Fruit fly (Drosophila melanogaster) whole organism, prepupa: ENCODE measurements around the gene CG33322.

Experiments
- Blimp-1 ChIP-seq: fragments of 200-800 bp; sonication (Bioruptor generic); optimal IDR thresholded peaks from 3 replicates; lab custom pipeline; 2017; ENCODE audit warnings: missing biosample characterization, missing genetic modification characterization, mild to moderate bottlenecking, moderate library complexity, missing genetic modification reagents
- CG10631 ChIP-seq: fragments of 200-800 bp; sonication (Bioruptor generic); optimal IDR thresholded peaks from 2 replicates; lab custom pipeline; 2016; ENCODE audit warnings: missing biosample characterization, missing genetic modification characterization
- CG10669 ChIP-seq: fragments of 200-800 bp; sonication (Bioruptor generic); optimal IDR thresholded peaks from 3 replicates; lab custom pipeline; 2018; ENCODE audit warnings: missing biosample characterization, mild to moderate bottlenecking, missing genetic modification characterization, moderate library complexity
- CG11294 ChIP-seq: fragments of 200-800 bp; sonication (Bioruptor generic); IDR thresholded peaks from 2 replicates; pipeline ENCODE4 v1.3.6; 2022; ENCODE audit warnings: missing biosample characterization, missing genetic modification characterization
- CG11762 ChIP-seq: fragments of 200-800 bp; sonication (Bioruptor generic); optimal IDR thresholded peaks from 3 replicates; lab custom pipeline; 2016; ENCODE audit warnings: missing biosample characterization, missing genetic modification characterization; ENCODE audit not compliant: insufficient read depth
- CG11902 ChIP-seq: fragments of 200-800 bp; sonication (Bioruptor generic); optimal IDR thresholded peaks from 3 replicates; lab custom pipeline; 2016; ENCODE audit warnings: missing biosample characterization, missing genetic modification characterization
- CG15336 ChIP-seq: fragments of 200-800 bp; sonication (Bioruptor generic); IDR thresholded peaks from 2 replicates; pipeline ENCODE4 v1.3.6; 2022; ENCODE audit warnings: missing biosample characterization, missing genetic modification characterization
- CG16779 ChIP-seq: fragments of 200-800 bp; sonication (Bioruptor generic); optimal IDR thresholded peaks from 3 replicates; lab custom pipeline; 2017; ENCODE audit warnings: missing biosample characterization, mild to moderate bottlenecking, missing genetic modification characterization
- CG3032 ChIP-seq: fragments of 200-800 bp; optimal IDR thresholded peaks from 2 replicates; lab custom pipeline; 2019; ENCODE audit warnings: missing biosample characterization, mild to moderate bottlenecking, missing genetic modification characterization, moderate library complexity
- CG32006 ChIP-seq: fragments of 200-800 bp; sonication (Bioruptor generic); optimal IDR thresholded peaks from 3 replicates; lab custom pipeline; 2017; ENCODE audit warnings: missing biosample characterization, mild to moderate bottlenecking, missing genetic modification characterization
- CG3919 ChIP-seq: fragments of 200-800 bp; sonication (Bioruptor generic); optimal IDR thresholded peaks from 3 replicates; lab custom pipeline; 2016; ENCODE audit warnings: missing biosample characterization, missing genetic modification characterization
- CG4318 ChIP-seq: fragments of 200-800 bp; sonication (Bioruptor generic); optimal IDR thresholded peaks from 3 replicates; lab custom pipeline; 2017; ENCODE audit warnings: missing biosample characterization, mild to moderate bottlenecking, missing genetic modification characterization
- CG6163 ChIP-seq: fragments of 200-800 bp; sonication (Bioruptor generic); IDR thresholded peaks from 3 replicates; pipeline ENCODE4 v1.3.6; 2022; ENCODE audit warnings: missing biosample characterization, missing genetic modification characterization
- CG6276 ChIP-seq: fragments of 200-800 bp; sonication (Bioruptor generic); optimal IDR thresholded peaks from 2 replicates; lab custom pipeline; 2017; ENCODE audit warnings: missing biosample characterization, mild to moderate bottlenecking, missing genetic modification characterization
- CG6792 ChIP-seq: fragments of 200-800 bp; sonication (Bioruptor generic); optimal IDR thresholded peaks from 3 replicates; lab custom pipeline; 2016; ENCODE audit warnings: missing biosample characterization, missing genetic modification characterization
- CG6808 ChIP-seq: fragments of 200-800 bp; sonication (Bioruptor generic); optimal IDR thresholded peaks from 3 replicates; lab custom pipeline; 2017; ENCODE audit warnings: missing biosample characterization, missing genetic modification characterization, mild to moderate bottlenecking, moderate library complexity, missing genetic modification reagents
- CG6854 ChIP-seq: fragments of 200-800 bp; sonication (Bioruptor generic); optimal IDR thresholded peaks from 2 replicates; lab custom pipeline; 2017; ENCODE audit warnings: missing biosample characterization, mild to moderate bottlenecking, missing genetic modification characterization
- CG7368 ChIP-seq: fragments of 200-800 bp; sonication (Bioruptor generic); optimal IDR thresholded peaks from 3 replicates; lab custom pipeline; 2016; ENCODE audit warnings: missing biosample characterization, missing genetic modification characterization
- CG8119 ChIP-seq: fragments of 200-800 bp; sonication (Bioruptor generic); IDR thresholded peaks from 3 replicates; pipeline ENCODE4 v1.3.6; 2022; ENCODE audit warnings: missing biosample characterization, missing genetic modification characterization
- CG8319 ChIP-seq: fragments of 200-800 bp; sonication (Bioruptor generic); optimal IDR thresholded peaks from 3 replicates; lab custom pipeline; 2016; ENCODE audit warnings: missing biosample characterization, missing genetic modification characterization
- CG8632 ChIP-seq: fragments of 200-800 bp; sonication (Bioruptor generic); optimal IDR thresholded peaks from 3 replicates; lab custom pipeline; 2016; ENCODE audit warnings: missing biosample characterization, missing genetic modification characterization
- CG9139 ChIP-seq: fragments of 200-800 bp; sonication (Bioruptor generic); optimal IDR thresholded peaks from 3 replicates; lab custom pipeline; 2017; ENCODE audit warnings: missing biosample characterization, mild to moderate bottlenecking, missing genetic modification characterization
- Eip75B ChIP-seq: fragments of 200-800 bp; sonication (Bioruptor generic); optimal IDR thresholded peaks from 3 replicates; lab custom pipeline; 2016; ENCODE audit warnings: missing biosample characterization, missing genetic modification characterization
- Eip78C ChIP-seq: fragments of 200-800 bp; sonication (Bioruptor generic); peaks from one replicate; lab custom pipeline; 2016; ENCODE audit warnings: missing biosample characterization, missing genetic modification characterization
- Eip93F ChIP-seq: fragments of 200-800 bp; sonication (Bioruptor generic); optimal IDR thresholded peaks from 2 replicates; lab custom pipeline; 2016; ENCODE audit warnings: missing biosample characterization, mild to moderate bottlenecking, missing genetic modification characterization
- Ets21C ChIP-seq: fragments of 200-800 bp; sonication (Bioruptor generic); optimal IDR thresholded peaks from 3 replicates; lab custom pipeline; 2016; ENCODE audit warnings: missing biosample characterization, missing genetic modification characterization
- Ets96B ChIP-seq: fragments of 200-800 bp; optimal IDR thresholded peaks from 2 replicates; lab custom pipeline; 2019; ENCODE audit warnings: missing biosample characterization, mild to moderate bottlenecking, missing genetic modification characterization, moderate library complexity
- Hr39 ChIP-seq: fragments of 200-800 bp; sonication (Bioruptor generic); optimal IDR thresholded peaks from 2 replicates; lab custom pipeline; 2016; ENCODE audit warnings: missing biosample characterization, missing genetic modification characterization
- Lpt ChIP-seq: fragments of 200-800 bp; sonication (Bioruptor generic); optimal IDR thresholded peaks from 3 replicates; lab custom pipeline; 2016; ENCODE audit warnings: missing biosample characterization, missing genetic modification characterization
- OdsH ChIP-seq: fragments of 200-800 bp; sonication (Bioruptor generic); optimal IDR thresholded peaks from 3 replicates; lab custom pipeline; 2016; ENCODE audit warnings: missing biosample characterization, missing genetic modification characterization
- Smox ChIP-seq: fragments of 200-800 bp; sonication (Bioruptor generic); optimal IDR thresholded peaks from 3 replicates; lab custom pipeline; 2016; ENCODE audit warnings: missing biosample characterization, missing genetic modification characterization
- Sox14 ChIP-seq: fragments of 200-800 bp; sonication (Bioruptor generic); optimal IDR thresholded peaks from 3 replicates; lab custom pipeline; 2016; ENCODE audit warnings: missing biosample characterization, missing genetic modification characterization
- Sox15 ChIP-seq: fragments of 200-800 bp; sonication (Bioruptor generic); optimal IDR thresholded peaks from 3 replicates; lab custom pipeline; 2016; ENCODE audit warnings: missing biosample characterization, missing genetic modification characterization
- achi ChIP-seq: fragments of 200-800 bp; sonication (Bioruptor generic); optimal IDR thresholded peaks from 3 replicates; lab custom pipeline; 2016; ENCODE audit warnings: missing biosample characterization, missing genetic modification characterization
- cyc ChIP-seq: fragments of 200-800 bp; sonication (Bioruptor generic); optimal IDR thresholded peaks from 3 replicates; lab custom pipeline; 2016; ENCODE audit warnings: missing biosample characterization, missing genetic modification characterization
- dac ChIP-seq: fragments of 200-800 bp; sonication (Bioruptor generic); optimal IDR thresholded peaks from 2 replicates; lab custom pipeline; 2017; ENCODE audit warnings: missing biosample characterization, mild to moderate bottlenecking, missing genetic modification characterization
- dsx ChIP-seq: fragments of 200-800 bp; optimal IDR thresholded peaks from 3 replicates; lab custom pipeline; 2019; ENCODE audit warnings: missing biosample characterization, mild to moderate bottlenecking, missing genetic modification characterization, moderate library complexity; ENCODE audit not compliant: poor library complexity, severe bottlenecking
- eg ChIP-seq: fragments of 200-800 bp; sonication (Bioruptor generic); IDR thresholded peaks from 3 replicates; pipeline ENCODE4 v1.3.6; 2022; ENCODE audit warnings: missing biosample characterization, missing genetic modification characterization
- esn ChIP-seq: fragments of 200-800 bp; sonication (Bioruptor generic); optimal IDR thresholded peaks from 2 replicates; lab custom pipeline; 2016; ENCODE audit warnings: missing biosample characterization, mild to moderate bottlenecking, missing genetic modification characterization, moderate library complexity
- fd85E ChIP-seq: fragments of 200-800 bp; sonication (Bioruptor generic); optimal IDR thresholded peaks from 3 replicates; lab custom pipeline; 2016; ENCODE audit warnings: missing biosample characterization, missing genetic modification characterization
- lz ChIP-seq: fragments of 200-800 bp; sonication (Bioruptor generic); optimal IDR thresholded peaks from 3 replicates; lab custom pipeline; 2016; ENCODE audit warnings: missing biosample characterization, missing genetic modification characterization
- pdm3 ChIP-seq: fragments of 200-800 bp; sonication (Bioruptor generic); optimal IDR thresholded peaks from 3 replicates; lab custom pipeline; 2016; ENCODE audit warnings: missing biosample characterization, missing genetic modification characterization
- salr ChIP-seq, 2 experiments: fragments of 200-800 bp; sonication (Bioruptor generic); optimal IDR thresholded peaks; 3 replicates each; lab custom pipeline; 2016 to 2018; ENCODE audit warnings: missing biosample characterization in 2 of 2, missing genetic modification characterization in 2 of 2, mild to moderate bottlenecking in 1 of 2
- spab ChIP-seq: fragments of 200-800 bp; sonication (Bioruptor generic); optimal IDR thresholded peaks from 2 replicates; lab custom pipeline; 2017; ENCODE audit warnings: missing biosample characterization, mild to moderate bottlenecking, missing genetic modification characterization, missing genetic modification reagents
- ss ChIP-seq, 2 experiments: fragments of 200-800 bp; sonication (Bioruptor generic); optimal IDR thresholded peaks; 2 replicates in 1 of 2; 3 replicates in 1 of 2; lab custom pipeline; 2017 to 2018; ENCODE audit warnings: mild to moderate bottlenecking in 2 of 2, missing biosample characterization in 2 of 2, missing genetic modification characterization in 2 of 2, moderate library complexity in 1 of 2
- svp ChIP-seq: fragments of 200-800 bp; sonication (Bioruptor generic); peaks from one replicate; lab custom pipeline; 2016; ENCODE audit warnings: missing biosample characterization, missing genetic modification characterization
- vri ChIP-seq: fragments of 200-800 bp; sonication (Bioruptor generic); optimal IDR thresholded peaks from 3 replicates; lab custom pipeline; 2016; ENCODE audit warnings: missing biosample characterization, mild to moderate bottlenecking, missing genetic modification characterization

Gene CG33322

DNA sequence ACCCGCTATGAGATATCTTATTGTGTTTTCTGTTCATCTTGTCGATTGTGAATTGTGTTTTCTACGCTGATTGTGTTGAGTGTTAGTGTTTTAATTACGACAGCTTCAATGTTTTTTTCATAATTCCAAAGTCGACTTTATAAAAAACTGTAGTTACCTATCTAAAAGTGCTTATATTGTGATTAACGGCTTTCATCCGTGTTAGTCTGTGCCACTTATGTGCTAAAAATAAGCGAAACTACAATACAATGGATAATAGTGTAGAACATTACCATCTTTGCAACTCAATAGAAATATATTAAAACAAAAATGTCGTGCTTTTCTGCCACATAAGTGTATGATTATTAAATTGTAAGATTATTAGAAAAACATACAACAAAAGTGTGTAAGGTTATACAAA, at the start of gene CG33322:
CG33322 (minus strand) TSS at position 101 of the 400 bp plus-strand sequence.
- TF ChIP-seq eg (no peak), lz (no peak), CG15336 (GFP tag; lab: Robert Waterston, UW) (no peak), CG8119 (GFP tag; lab: Robert Waterston, UW) (no peak), dsx (GFP tag; lab: Kevin White, UChicago) (no peak), CG10669 (GFP tag; lab: Kevin White, UChicago) (no peak), esn (GFP tag; lab: Kevin White, UChicago) (no peak), svp (GFP tag; lab: Kevin White, UChicago) (no peak), CG6792 (no peak), Hr39 (GFP tag; lab: Kevin White, UChicago) (no peak), CG8632 (GFP tag; lab: Kevin White, UChicago) (no peak)
- TF ChIP-seq, all 60 proteins: peak for 0

DNA sequence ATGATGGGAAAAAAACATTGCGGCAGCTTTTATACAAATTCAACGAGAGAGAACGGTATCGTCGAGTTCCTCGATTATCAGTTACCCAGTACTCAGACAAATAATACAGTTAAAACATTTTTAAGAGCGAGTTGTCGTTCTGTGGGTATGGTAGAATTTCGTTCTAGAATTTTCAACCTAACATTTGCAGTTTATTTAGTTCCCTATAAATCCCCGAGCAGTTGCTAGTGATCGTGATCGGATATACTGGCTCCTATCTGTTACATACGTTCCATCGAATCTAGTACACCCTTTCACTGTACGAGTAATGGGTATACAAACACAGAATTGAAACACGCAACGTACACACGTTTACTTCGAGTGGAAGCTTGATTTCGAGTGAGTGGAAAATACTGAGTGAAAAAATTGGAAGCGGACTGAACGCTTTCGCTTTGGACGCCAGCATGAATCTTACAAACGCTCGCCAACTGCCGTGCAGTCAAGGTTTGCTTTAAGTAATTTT, 48.8 kb upstream of the CG33322 start, which contains the start of gene CG9338:
CG9338 (plus strand) TSS at position 452 of the 502 bp plus-strand sequence.
- TF ChIP-seq CG3032 (tag; lab: Kevin White, UChicago) = peak; percentile 81
- TF ChIP-seq salr (GFP tag; optimal IDR thresholded peaks at IDR 0.05; lab: Kevin White, UChicago) = peak in 1 of 2 experiments; percentile 53
- peak; percentile 57 for TF ChIP-seq fd85E (GFP tag; lab: Kevin White, UChicago)
- peak; percentile 64 for TF ChIP-seq CG11902 (GFP tag; lab: Kevin White, UChicago)
- peak; percentile 85 for TF ChIP-seq lz
- TF ChIP-seq CG9139 = peak; percentile 17
- TF ChIP-seq Sox14 = peak; percentile 79
- TF ChIP-seq svp (GFP tag; lab: Kevin White, UChicago) = peak; percentile 90
- no peak for TF ChIP-seq Ets96B (tag; lab: Kevin White, UChicago)
- peak; percentile 60 for TF ChIP-seq CG16779 (tag; lab: Kevin White, UChicago)
- peak; percentile 21 for TF ChIP-seq dac (GFP tag; lab: Kevin White, UChicago)
- peak; percentile 80 for TF ChIP-seq Hr39 (GFP tag; lab: Kevin White, UChicago)
- TF ChIP-seq esn (GFP tag; lab: Kevin White, UChicago) = peak; percentile 87
- peak; percentile 83 for TF ChIP-seq Blimp-1
- TF ChIP-seq OdsH (GFP tag; lab: Kevin White, UChicago) = peak; percentile 66
- TF ChIP-seq Sox15 (GFP tag; lab: Kevin White, UChicago) = peak; percentile 63
- peak; percentile 72 for TF ChIP-seq CG6808 (GFP tag; lab: Kevin White, UChicago)
- peak; percentile 28 for TF ChIP-seq CG4318 (GFP tag; lab: Kevin White, UChicago)
- peak; percentile 82 for TF ChIP-seq CG6792
- peak; percentile 66 for TF ChIP-seq Ets21C (GFP tag; lab: Kevin White, UChicago)
- peak; percentile 78; the same call in 2 of the 3 replicates for TF ChIP-seq CG8119 (GFP tag; lab: Robert Waterston, UW)
- peak; percentile 81 for TF ChIP-seq Smox (GFP tag; lab: Kevin White, UChicago)
- TF ChIP-seq CG6163 (GFP tag; lab: Robert Waterston, UW) = no peak; the same call in 2 of the 3 replicates
- TF ChIP-seq CG10631 (GFP tag; lab: Kevin White, UChicago) = peak; percentile 51
- TF ChIP-seq Eip78C (GFP tag; lab: Kevin White, UChicago) = peak; percentile 92
- TF ChIP-seq CG6854 (GFP tag; lab: Kevin White, UChicago) = no peak
- TF ChIP-seq Lpt = peak; percentile 65
- peak; percentile 90 for TF ChIP-seq eg
- no peak for TF ChIP-seq dsx (GFP tag; lab: Kevin White, UChicago)
- TF ChIP-seq CG3919 (GFP tag; lab: Kevin White, UChicago) = peak; percentile 77
- peak; percentile 89 for TF ChIP-seq CG7368 (GFP tag; lab: Kevin White, UChicago)
- TF ChIP-seq CG32006 (GFP tag; lab: Kevin White, UChicago) = peak; percentile 70
- peak; percentile 89 for TF ChIP-seq CG8319 (GFP tag; lab: Kevin White, UChicago)
- TF ChIP-seq Eip75B (GFP tag; lab: Kevin White, UChicago) = peak; percentile 80
- peak; percentile 70 for TF ChIP-seq achi (GFP tag; lab: Kevin White, UChicago)
- peak; percentile 81 for TF ChIP-seq vri (GFP tag; lab: Kevin White, UChicago)
- TF ChIP-seq spab (GFP tag; lab: Kevin White, UChicago) = peak; percentile 67
- TF ChIP-seq CG6276 (GFP tag; lab: Kevin White, UChicago) = peak; percentile 87
- TF ChIP-seq CG11762 (GFP tag; lab: Kevin White, UChicago) = peak; percentile 78
- peak; percentile 78 for TF ChIP-seq cyc
- peak in 1 of 2 experiments; percentile 88 for TF ChIP-seq ss (GFP tag; optimal IDR thresholded peaks at IDR 0.05; lab: Kevin White, UChicago)
- TF ChIP-seq CG11294 (GFP tag; lab: Robert Waterston, UW) = peak; percentile 86
- TF ChIP-seq Eip93F = no peak
- TF ChIP-seq CG10669 (GFP tag; lab: Kevin White, UChicago) = peak; percentile 85
- TF ChIP-seq pdm3 (GFP tag; lab: Kevin White, UChicago) = peak; percentile 79
